Fruit fly (Drosophila melanogaster) whole organism, embryonic: Measurements from ENCODE around the gene Ror.

Experiments
- B-H2 ChIP-seq: fragments of 200-800 bp; sonication (Bioruptor generic); optimal IDR thresholded peaks from 2 replicates; lab custom pipeline; 2018; ENCODE audit warnings: missing biosample characterization, mild to moderate bottlenecking, missing genetic modification characterization
- CG10274 ChIP-seq: fragments of 200-800 bp; sonication (Bioruptor generic); optimal IDR thresholded peaks from 3 replicates; lab custom pipeline; 2017; ENCODE audit warnings: missing biosample characterization, mild to moderate bottlenecking, missing genetic modification characterization
- CG10321 ChIP-seq: fragments of 200-800 bp; sonication (Bioruptor generic); IDR thresholded peaks from 2 replicates; pipeline ENCODE4 v1.3.6; 2022; ENCODE audit warnings: missing biosample characterization, missing genetic modification characterization
- CG11560 ChIP-seq: fragments of 200-800 bp; sonication (Bioruptor generic); IDR thresholded peaks from 3 replicates; pipeline ENCODE4 v1.3.6; 2022; ENCODE audit warnings: missing biosample characterization, missing genetic modification characterization
- CG12744 ChIP-seq: fragments of 200-800 bp; sonication (Bioruptor generic); optimal IDR thresholded peaks from 2 replicates; lab custom pipeline; 2016; ENCODE audit warnings: missing biosample characterization, missing genetic modification characterization
- CG12942 ChIP-seq: fragments of 200-800 bp; sonication (Bioruptor generic); optimal IDR thresholded peaks from 3 replicates; lab custom pipeline; 2016; ENCODE audit warnings: missing biosample characterization, missing genetic modification characterization
- CG16863 ChIP-seq: fragments of 200-800 bp; sonication (Bioruptor generic); optimal IDR thresholded peaks from 3 replicates; lab custom pipeline; 2016; ENCODE audit warnings: missing biosample characterization, missing genetic modification characterization
- CG17359 ChIP-seq: fragments of 200-800 bp; sonication (Bioruptor generic); optimal IDR thresholded peaks from 3 replicates; lab custom pipeline; 2018; ENCODE audit warnings: missing biosample characterization, mild to moderate bottlenecking, missing genetic modification characterization, moderate library complexity
- CG1792 ChIP-seq: fragments of 200-800 bp; sonication (Bioruptor generic); optimal IDR thresholded peaks from 2 replicates; lab custom pipeline; 2016; ENCODE audit warnings: missing biosample characterization, missing genetic modification characterization
- CG1832 ChIP-seq: fragments of 200-800 bp; sonication (Bioruptor generic); optimal IDR thresholded peaks from 2 replicates; lab custom pipeline; 2017; ENCODE audit warnings: missing biosample characterization, mild to moderate bottlenecking, missing genetic modification characterization, inconsistent platforms
- CG2129 ChIP-seq: fragments of 200-800 bp; sonication (Bioruptor generic); IDR thresholded peaks from 2 replicates; pipeline ENCODE4 v1.3.6; 2022; ENCODE audit warnings: missing biosample characterization, missing genetic modification characterization; ENCODE audit not compliant: partially characterized antibody
- CG30403 ChIP-seq: fragments of 200-800 bp; sonication (Bioruptor generic); optimal IDR thresholded peaks from 3 replicates; lab custom pipeline; 2016; ENCODE audit warnings: missing biosample characterization, missing genetic modification characterization
- CG31224 ChIP-seq: fragments of 200-800 bp; sonication (Bioruptor generic); IDR thresholded peaks from 2 replicates; pipeline ENCODE4 v1.3.6; 2022; ENCODE audit warnings: missing biosample characterization, missing genetic modification characterization
- CG31388 ChIP-seq: fragments of 200-800 bp; sonication (Bioruptor generic); optimal IDR thresholded peaks from 2 replicates; lab custom pipeline; 2016; ENCODE audit warnings: missing biosample characterization, missing genetic modification characterization
- CG3281 ChIP-seq: fragments of 200-800 bp; sonication (Bioruptor generic); optimal IDR thresholded peaks from 3 replicates; lab custom pipeline; 2017; ENCODE audit warnings: missing biosample characterization, mild to moderate bottlenecking, missing genetic modification characterization
- CG4617 ChIP-seq: fragments of 200-800 bp; sonication (Bioruptor generic); optimal IDR thresholded peaks from 3 replicates; lab custom pipeline; 2016; ENCODE audit warnings: missing biosample characterization, missing genetic modification characterization, borderline replicate concordance
- CG7839 ChIP-seq: fragments of 200-800 bp; sonication (Bioruptor generic); optimal IDR thresholded peaks from 3 replicates; lab custom pipeline; 2018; ENCODE audit warnings: missing biosample characterization, mild to moderate bottlenecking, missing genetic modification characterization, moderate library complexity
- CG8388 ChIP-seq: fragments of 200-800 bp; sonication (Bioruptor generic); optimal IDR thresholded peaks from 2 replicates; lab custom pipeline; 2019; ENCODE audit warnings: missing biosample characterization, mild to moderate bottlenecking, missing genetic modification characterization, moderate library complexity
- CG8924 ChIP-seq: fragments of 200-800 bp; optimal IDR thresholded peaks from 3 replicates; lab custom pipeline; 2019; ENCODE audit warnings: missing biosample characterization, mild to moderate bottlenecking, missing genetic modification characterization, moderate library complexity
- D19A ChIP-seq: fragments of 200-800 bp; optimal IDR thresholded peaks from 3 replicates; lab custom pipeline; 2019; ENCODE audit warnings: missing biosample characterization, mild to moderate bottlenecking, missing genetic modification characterization, moderate library complexity
- Hey ChIP-seq: fragments of 200-800 bp; sonication (Bioruptor generic); optimal IDR thresholded peaks from 3 replicates; lab custom pipeline; 2018; ENCODE audit warnings: missing biosample characterization, mild to moderate bottlenecking, missing genetic modification characterization
- Hsf ChIP-seq: fragments of 200-800 bp; sonication (Bioruptor generic); optimal IDR thresholded peaks from 3 replicates; lab custom pipeline; 2016; ENCODE audit warnings: missing biosample characterization, missing genetic modification characterization
- Meics ChIP-seq: fragments of 200-800 bp; sonication (Bioruptor generic); optimal IDR thresholded peaks from 2 replicates; lab custom pipeline; 2017; ENCODE audit warnings: missing biosample characterization, mild to moderate bottlenecking, missing genetic modification characterization
- Nf-YC ChIP-seq: fragments of 200-800 bp; optimal IDR thresholded peaks from 3 replicates; lab custom pipeline; 2019; ENCODE audit warnings: missing biosample characterization, mild to moderate bottlenecking, missing genetic modification characterization, moderate library complexity
- Sox100B ChIP-seq: fragments of 200-800 bp; sonication (Bioruptor generic); optimal IDR thresholded peaks from 3 replicates; lab custom pipeline; 2018; ENCODE audit warnings: missing biosample characterization, mild to moderate bottlenecking, missing genetic modification characterization
- Stat92E ChIP-seq, 3 experiments: fragments of >200 bp in 2 of 3; fragments of 200-800 bp in 1 of 3; sonication (Bioruptor generic) in 1 of 3; optimal IDR thresholded peaks; 2 replicates each; lab custom pipeline; 2017 to 2019; ENCODE audit warnings: missing biosample characterization in 3 of 3, missing genetic modification characterization in 3 of 3, mild to moderate bottlenecking in 1 of 3, moderate library complexity in 1 of 3
- Xbp1 ChIP-seq: fragments of 200-800 bp; sonication (Bioruptor generic); optimal IDR thresholded peaks from 3 replicates; lab custom pipeline; 2016; ENCODE audit warnings: missing biosample characterization, mild to moderate bottlenecking, missing genetic modification characterization
- ara ChIP-seq: fragments of 200-800 bp; sonication (Bioruptor generic); IDR thresholded peaks from 2 replicates; pipeline ENCODE4 v1.3.6; 2022; ENCODE audit warnings: missing biosample characterization, missing genetic modification characterization
- ase ChIP-seq: fragments of 200-800 bp; sonication (Bioruptor generic); IDR thresholded peaks from 3 replicates; pipeline ENCODE4 v1.3.6; 2022; ENCODE audit warnings: missing biosample characterization, missing genetic modification characterization
- ash1 ChIP-seq: fragments of 200-800 bp; sonication (Bioruptor generic); optimal IDR thresholded peaks from 2 replicates; lab custom pipeline; 2018; ENCODE audit warnings: missing biosample characterization, mild to moderate bottlenecking, missing genetic modification characterization
- cas ChIP-seq: fragments of 200-800 bp; sonication (Bioruptor generic); IDR thresholded peaks from 2 replicates; pipeline ENCODE4 v1.3.6; 2022; ENCODE audit warnings: missing biosample characterization, missing genetic modification characterization
- dysf ChIP-seq: fragments of 200-800 bp; sonication (Bioruptor generic); IDR thresholded peaks from 3 replicates; pipeline ENCODE4 v1.3.6; 2022; ENCODE audit warnings: missing biosample characterization, missing genetic modification characterization
- gsb-n ChIP-seq: fragments of 200-800 bp; sonication (Bioruptor generic); optimal IDR thresholded peaks from 3 replicates; lab custom pipeline; 2018; ENCODE audit warnings: missing biosample characterization, mild to moderate bottlenecking, missing genetic modification characterization
- gt ChIP-seq: fragments of 200-800 bp; sonication (Bioruptor generic); IDR thresholded peaks from 2 replicates; pipeline ENCODE4 v1.3.6; 2022; ENCODE audit warnings: missing biosample characterization, missing genetic modification characterization
- inv ChIP-seq: fragments of 200-800 bp; sonication (Bioruptor generic); IDR thresholded peaks from 2 replicates; pipeline ENCODE4 v1.3.6; 2022; ENCODE audit warnings: missing biosample characterization, missing genetic modification characterization; ENCODE audit not compliant: partially characterized antibody
- nom ChIP-seq: fragments of 200-800 bp; sonication (Bioruptor generic); optimal IDR thresholded peaks from 2 replicates; lab custom pipeline; 2017; ENCODE audit warnings: missing biosample characterization, missing genetic modification characterization, mild to moderate bottlenecking, moderate library complexity, missing genetic modification reagents
- pb ChIP-seq: fragments of 200-800 bp; sonication (Bioruptor generic); optimal IDR thresholded peaks from 3 replicates; lab custom pipeline; 2016; ENCODE audit warnings: missing biosample characterization, missing genetic modification characterization
- run ChIP-seq: fragments of 200-800 bp; sonication (Bioruptor generic); optimal IDR thresholded peaks from 3 replicates; lab custom pipeline; 2018; ENCODE audit warnings: missing biosample characterization, mild to moderate bottlenecking, missing genetic modification characterization
- sens-2 ChIP-seq: fragments of 200-800 bp; sonication (Bioruptor generic); IDR thresholded peaks from 2 replicates; pipeline ENCODE4 v1.3.6; 2022; ENCODE audit warnings: missing biosample characterization, missing genetic modification characterization
- sim ChIP-seq: fragments of 200-800 bp; sonication (Bioruptor generic); IDR thresholded peaks from 2 replicates; pipeline ENCODE4 v1.3.6; 2022; ENCODE audit warnings: missing biosample characterization, missing genetic modification characterization
- sisA ChIP-seq: fragments of 200-800 bp; sonication (Bioruptor generic); IDR thresholded peaks from 2 replicates; pipeline ENCODE4 v1.3.6; 2022; ENCODE audit warnings: missing biosample characterization, missing genetic modification characterization
- sob ChIP-seq: fragments of 200-800 bp; sonication (Bioruptor generic); IDR thresholded peaks from 2 replicates; pipeline ENCODE4 v1.3.6; 2022; ENCODE audit warnings: missing biosample characterization, missing genetic modification characterization
- sr ChIP-seq: fragments of 200-800 bp; sonication (Bioruptor generic); IDR thresholded peaks from 3 replicates; pipeline ENCODE4 v1.3.6; 2022; ENCODE audit warnings: missing biosample characterization, missing genetic modification characterization
- stwl ChIP-seq: fragments of 200-800 bp; sonication (Bioruptor generic); optimal IDR thresholded peaks from 3 replicates; lab custom pipeline; 2018; ENCODE audit warnings: missing biosample characterization, mild to moderate bottlenecking, missing genetic modification characterization, moderate library complexity
- tgo ChIP-seq: fragments of 200-800 bp; sonication (Bioruptor generic); IDR thresholded peaks from 3 replicates; pipeline ENCODE4 v1.3.6; 2022; ENCODE audit warnings: missing biosample characterization, missing genetic modification characterization
- tin ChIP-seq: fragments of 200-800 bp; sonication (Bioruptor generic); optimal IDR thresholded peaks from 3 replicates; lab custom pipeline; 2016; ENCODE audit warnings: missing biosample characterization, missing genetic modification characterization
- tio ChIP-seq: fragments of 200-800 bp; sonication (Bioruptor generic); optimal IDR thresholded peaks from 2 replicates; lab custom pipeline; 2017; ENCODE audit warnings: missing biosample characterization, missing genetic modification characterization, inconsistent platforms
- trem ChIP-seq: fragments of 200-800 bp; optimal IDR thresholded peaks from 3 replicates; lab custom pipeline; 2019; ENCODE audit warnings: missing biosample characterization, mild to moderate bottlenecking, missing genetic modification characterization, moderate library complexity
- vvl ChIP-seq: fragments of 200-800 bp; sonication (Bioruptor generic); IDR thresholded peaks from 2 replicates; pipeline ENCODE4 v1.3.6; 2022; ENCODE audit warnings: missing biosample characterization, missing genetic modification characterization
- wor ChIP-seq: fragments of 200-800 bp; sonication (Bioruptor generic); IDR thresholded peaks from 2 replicates; pipeline ENCODE4 v1.3.6; 2022; ENCODE audit warnings: missing biosample characterization, missing genetic modification characterization

Gene Ror

DNA sequence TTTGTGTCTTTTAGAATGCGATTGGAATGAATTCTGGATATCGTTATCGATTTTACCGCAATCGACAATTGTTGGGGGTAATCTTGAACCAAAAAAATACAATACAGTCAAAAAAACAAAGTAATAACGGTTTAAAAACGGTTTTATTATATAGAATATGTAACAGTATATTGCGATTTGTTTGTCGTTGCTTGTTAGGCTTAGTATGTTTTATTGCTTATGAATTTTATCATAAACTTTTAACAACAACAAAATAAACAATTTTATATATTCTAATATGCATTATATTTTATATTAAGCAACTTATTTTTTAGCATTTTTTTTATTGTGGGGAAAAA lies 48.1 kb downstream of the Ror start, which contains the start of gene CYLD (continued):
- TF ChIP-seq CG7839 (tag; lab: Kevin White, UChicago) (peak; percentile 80), wor (GFP tag; lab: Robert Waterston, UW) (peak; percentile 30; the same call in 1 of the 2 replicates), D19A (tag; lab: Kevin White, UChicago) (peak; percentile 68), Meics (peak; percentile 76), sens-2 (GFP tag; lab: Robert Waterston, UW) (no peak), Hey (no peak), gsb-n (tag; lab: Kevin White, UChicago) (peak; percentile 75), Hsf (GFP tag; lab: Kevin White, UChicago) (peak; percentile 58), CG1792 (no peak), Sox100B (GFP tag; lab: Kevin White, UChicago) (peak; percentile 57), sisA (GFP tag; lab: Robert Waterston, UW) (no peak), CG11560 (tag; lab: Robert Waterston, UW) (no peak), vvl (GFP tag; lab: Robert Waterston, UW) (peak; percentile 87), sr (GFP tag; lab: Robert Waterston, UW) (no peak), Stat92E (GFP tag; optimal IDR thresholded peaks at IDR 0.05; lab: Kevin White, UChicago) (no peak), run (tag; lab: Kevin White, UChicago) (no peak), CG16863 (GFP tag; lab: Kevin White, UChicago) (peak; percentile 14), inv (no peak), Xbp1 (GFP tag; lab: Kevin White, UChicago) (peak; percentile 77), CG8388 (GFP tag; lab: Kevin White, UChicago) (peak; percentile 76), CG4617 (GFP tag; lab: Kevin White, UChicago) (peak; percentile 33), sim (GFP tag; lab: Robert Waterston, UW) (no peak), CG12942 (GFP tag; lab: Kevin White, UChicago) (peak; percentile 60)
- TF ChIP-seq, all 482 proteins: peak for 213

- TF ChIP-seq ara (GFP tag; lab: Robert Waterston, UW), result no peak
- peak; percentile 8 for TF ChIP-seq D19A (tag; lab: Kevin White, UChicago)
Measured at dm6 chr2L:10301918-10302317, 50.3 kb downstream of the Ror start, which contains the start of gene CG13138. Gene CG13138, minus strand, starts transcription at chr2L:10302018.

DNA sequence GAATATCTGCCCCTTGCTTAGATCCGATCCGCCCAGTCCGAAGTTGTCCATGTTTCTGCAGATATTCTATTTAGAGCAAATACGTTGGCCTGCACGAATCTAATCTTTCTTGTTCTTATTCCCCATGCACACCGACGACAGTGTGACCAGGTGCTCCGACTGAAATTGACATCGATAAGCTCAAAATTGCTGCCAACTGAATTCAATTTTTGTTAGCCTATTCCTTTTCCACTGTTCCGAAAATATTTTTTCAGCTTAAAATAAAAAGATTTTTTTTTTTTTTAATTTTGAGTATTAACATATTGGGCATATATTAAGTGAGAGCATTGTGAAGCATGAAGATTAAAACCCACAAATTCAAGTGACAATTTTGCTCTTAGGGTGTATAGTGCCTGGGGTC lies 52.1 kb downstream of the Ror start, which contains the start of gene nmd:
TSS of gene nmd (minus strand) at position 162 of the 400 bp plus-strand sequence.
- TF ChIP-seq pb (GFP tag; lab: Kevin White, UChicago) (no peak), trem (tag; lab: Kevin White, UChicago) (peak; percentile 98), tgo (GFP tag; lab: Robert Waterston, UW) (no peak), CG17359 (tag; lab: Kevin White, UChicago) (no peak), CG2129 (no peak), cas (GFP tag; lab: Robert Waterston, UW) (no peak), CG12744 (GFP tag; lab: Kevin White, UChicago) (no peak), CG10321 (GFP tag; lab: Robert Waterston, UW) (0 out of 2 replicates have a peak, but pooled peaks have one; percentile 21), Nf-YC (peak; percentile 31), dysf (GFP tag; lab: Robert Waterston, UW) (no peak), gt (GFP tag; lab: Robert Waterston, UW) (no peak), CG8924 (no peak), tin (GFP tag; lab: Kevin White, UChicago) (no peak), CG30403 (GFP tag; lab: Kevin White, UChicago) (peak; percentile 21), stwl (peak; percentile 90), CG1832 (GFP tag; lab: Kevin White, UChicago) (no peak), ash1 (no peak), CG31224 (no peak), sob (GFP tag; lab: Robert Waterston, UW) (no peak), nom (GFP tag; lab: Kevin White, UChicago) (peak; percentile 24), CG10274 (GFP tag; lab: Kevin White, UChicago) (no peak), CG3281 (GFP tag; lab: Kevin White, UChicago) (no peak), B-H2 (GFP tag; lab: Kevin White, UChicago) (no peak), CG31388 (GFP tag; lab: Kevin White, UChicago) (no peak), tio (GFP tag; lab: Kevin White, UChicago) (no peak), ase (no peak)
